Worm (Caenorhabditis elegans): ENCODE measurements around the gene C45B11.9.

The C45B11.9 gene

DNA sequence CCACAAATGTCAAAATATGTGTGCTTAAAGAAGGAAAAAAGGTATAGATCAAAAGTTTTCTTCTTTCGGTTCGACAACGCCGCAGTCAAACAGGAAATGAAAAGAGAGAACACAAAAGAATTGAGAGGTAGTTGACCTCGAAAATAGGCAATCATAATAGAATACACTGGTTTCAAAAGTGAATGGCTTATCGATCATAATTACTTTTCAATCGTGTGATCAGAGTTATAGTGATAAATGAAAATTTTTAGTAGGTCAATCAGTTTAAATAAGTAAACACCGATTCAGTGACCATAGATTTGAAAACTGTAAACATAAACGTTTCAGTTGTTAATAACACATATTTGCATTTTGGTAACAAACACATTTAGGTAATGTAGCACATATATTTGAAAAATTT is 30.3 kb downstream of the C45B11.9 start (continued):
- TF ChIP-seq blmp-1 (tag; optimal IDR thresholded peaks at IDR 0.05): peak; percentile 58
- TF ChIP-seq swsn-7 (tag; optimal IDR thresholded peaks at IDR 0.05): no peak
- TF ChIP-seq ztf-11 (tag; optimal IDR thresholded peaks at IDR 0.05): no peak

DNA sequence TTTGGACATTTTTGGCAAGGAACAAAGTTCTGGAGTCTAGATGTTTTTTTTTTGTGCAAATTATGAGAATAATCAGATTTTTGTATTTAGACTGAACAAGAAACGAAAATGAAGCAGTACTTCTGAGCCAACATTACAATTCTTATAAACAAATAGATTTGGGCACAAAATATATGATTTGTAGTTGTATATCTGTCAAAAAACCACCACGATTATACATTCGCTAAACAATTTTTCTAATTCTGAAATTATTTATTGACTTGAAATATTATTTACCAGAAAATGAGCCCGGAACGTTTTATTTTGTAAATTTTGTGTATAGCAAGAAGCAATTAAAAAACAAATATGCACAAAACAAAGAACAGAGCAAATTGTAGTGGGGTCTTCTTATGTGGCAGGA is 31.3 kb downstream of the C45B11.9 start:
- TF ChIP-seq nhr-19 (GFP tag; conservative IDR thresholded peaks at IDR 0.05): 0 out of 2 replicates have a peak, but pooled peaks have one; percentile 2
- TF ChIP-seq aly-2 (tag; optimal IDR thresholded peaks at IDR 0.05): peak; percentile 95
- no peak for TF ChIP-seq tbx-2 (tag; optimal IDR thresholded peaks at IDR 0.05)
- no peak for TF ChIP-seq unc-62 (GFP tag; optimal IDR thresholded peaks at IDR 0.05)
- TF ChIP-seq nhr-11 (tag; optimal IDR thresholded peaks at IDR 0.05): peak; percentile 27

DNA sequence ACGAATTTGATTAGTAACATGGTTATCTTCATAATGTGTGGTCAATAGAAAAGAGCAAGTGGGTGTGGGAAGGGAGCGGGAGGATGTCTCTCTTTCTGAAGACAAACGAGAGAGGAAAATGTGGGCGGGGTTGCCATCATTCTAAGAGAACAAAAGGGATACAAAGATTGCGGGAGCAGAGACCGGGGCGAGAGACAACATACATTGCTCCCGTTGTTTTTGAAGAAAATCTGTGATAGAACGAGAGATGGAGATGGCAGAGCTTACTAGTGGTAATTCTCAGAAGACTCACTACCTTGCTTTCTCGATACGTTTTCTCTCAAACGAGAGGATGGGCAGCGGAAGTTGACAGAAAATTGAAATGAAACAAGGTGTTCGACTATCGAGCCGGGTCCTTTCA is 33.2 kb downstream of the C45B11.9 start:
- TF ChIP-seq rnt-1 (tag; optimal IDR thresholded peaks at IDR 0.05): peak; percentile 73
- TF ChIP-seq fkh-10 (GFP tag; optimal IDR thresholded peaks at IDR 0.05): no peak
- TF ChIP-seq lin-14 (GFP tag; optimal IDR thresholded peaks at IDR 0.05): peak; percentile 72
- TF ChIP-seq dsc-1 (tag; optimal IDR thresholded peaks at IDR 0.05): peak; percentile 7
- no peak for TF ChIP-seq ama-1 (optimal IDR thresholded peaks at IDR 0.05)
- TF ChIP-seq swsn-7 (tag; optimal IDR thresholded peaks at IDR 0.05): no peak
- TF ChIP-seq pax-3 (tag; optimal IDR thresholded peaks at IDR 0.05): no peak
- TF ChIP-seq C16A3.4 (tag; optimal IDR thresholded peaks at IDR 0.05): no peak
- TF ChIP-seq mep-1 (tag; optimal IDR thresholded peaks at IDR 0.05): no peak
- TF ChIP-seq snu-23 (GFP tag; optimal IDR thresholded peaks at IDR 0.05): peak; percentile 9
- no peak for TF ChIP-seq fkh-4 (tag; optimal IDR thresholded peaks at IDR 0.05; ENCODE audit: borderline replicate concordance)
- TF ChIP-seq nhr-19 (GFP tag; conservative IDR thresholded peaks at IDR 0.05): peak; percentile 49
- peak in 1 of 2 experiments; percentile 36 for TF ChIP-seq lsy-2 (tag; optimal IDR thresholded peaks at IDR 0.05)
- no peak for TF ChIP-seq lin-15B (tag; optimal IDR thresholded peaks at IDR 0.05)
- TF ChIP-seq nhr-20 (tag; optimal IDR thresholded peaks at IDR 0.05): no peak
- TF ChIP-seq nhr-76 (tag; optimal IDR thresholded peaks at IDR 0.05): no peak
- no peak for TF ChIP-seq aha-1 (tag; optimal IDR thresholded peaks at IDR 0.05)
- TF ChIP-seq mdl-1 (tag; optimal IDR thresholded peaks at IDR 0.05): no peak
- TF ChIP-seq nhr-71 (tag; optimal IDR thresholded peaks at IDR 0.05): peak; percentile 57
- TF ChIP-seq nhr-12 (tag; optimal IDR thresholded peaks at IDR 0.05): no peak
- no peak for TF ChIP-seq mef-2 (tag; optimal IDR thresholded peaks at IDR 0.05)
- TF ChIP-seq lin-13 (GFP tag; optimal IDR thresholded peaks at IDR 0.05): no peak
- no peak for TF ChIP-seq nhr-11 (tag; optimal IDR thresholded peaks at IDR 0.05)
- no peak for TF ChIP-seq fos-1 (tag; optimal IDR thresholded peaks at IDR 0.05)
- TF ChIP-seq tlp-1 (tag; optimal IDR thresholded peaks at IDR 0.05): no peak
- TF ChIP-seq egl-13 (tag; optimal IDR thresholded peaks at IDR 0.05): no peak
- TF ChIP-seq isw-1 (GFP tag; IDR thresholded peaks at IDR 0.05): no peak
- no peak for TF ChIP-seq vab-15 (tag; optimal IDR thresholded peaks at IDR 0.05)
- TF ChIP-seq F16B12.6 (tag; optimal IDR thresholded peaks at IDR 0.05): no peak
- TF ChIP-seq tbx-2 (tag; optimal IDR thresholded peaks at IDR 0.05): peak; percentile 14
- TF ChIP-seq ceh-63 (GFP tag; optimal IDR thresholded peaks at IDR 0.05): no peak
- no peak for TF ChIP-seq unc-62 (GFP tag; optimal IDR thresholded peaks at IDR 0.05)
- no peak for TF ChIP-seq irx-1 (tag; optimal IDR thresholded peaks at IDR 0.05)
- peak; percentile 82 for TF ChIP-seq pag-3 (tag; optimal IDR thresholded peaks at IDR 0.05; ENCODE audit: borderline replicate concordance, insufficient read depth)
- TF ChIP-seq egl-27 (tag; optimal IDR thresholded peaks at IDR 0.05): no peak
- TF ChIP-seq efl-1 (optimal IDR thresholded peaks at IDR 0.05): no peak
- peak in 1 of 2 experiments; percentile 49 for TF ChIP-seq efl-1 (GFP tag; optimal IDR thresholded peaks at IDR 0.05 in 1 of 2)
- TF ChIP-seq nhr-77 (tag; optimal IDR thresholded peaks at IDR 0.05): no peak
- no peak for TF ChIP-seq lin-35 (GFP tag; optimal IDR thresholded peaks at IDR 0.05)
- no peak for TF ChIP-seq sptf-1 (tag; optimal IDR thresholded peaks at IDR 0.05)
- TF ChIP-seq unc-98 (GFP tag; IDR thresholded peaks at IDR 0.05): no peak
- TF ChIP-seq ceh-8 (GFP tag; optimal IDR thresholded peaks at IDR 0.05): no peak
- TF ChIP-seq ztf-4 (tag; optimal IDR thresholded peaks at IDR 0.05): no peak
